Fruit fly (Drosophila melanogaster): ENCODE results near the gene Teh3.

Gene Teh3

DNA sequence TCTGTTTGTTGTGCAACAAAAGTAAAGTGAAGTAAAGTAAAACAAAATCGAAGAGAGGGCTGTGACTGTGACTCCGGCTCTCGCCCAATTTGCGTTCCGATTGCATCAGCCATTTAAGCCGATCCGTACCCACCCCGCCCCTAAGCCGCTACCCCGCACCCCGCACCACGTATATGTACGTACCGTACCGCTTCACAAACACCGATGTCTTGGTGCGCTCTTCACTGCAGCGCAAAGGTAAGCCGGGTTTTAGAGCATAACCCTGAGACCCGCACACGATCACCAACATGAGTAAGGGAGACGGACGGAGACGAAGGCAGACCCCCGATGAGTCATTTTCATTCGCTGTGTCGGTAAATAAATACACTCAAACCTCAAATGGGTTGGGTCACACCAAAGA is 47.8 kb upstream of the Teh3 start (continued):
- TF ChIP-seq CG1832 (GFP tag; optimal IDR thresholded peaks at IDR 0.05), result peak; percentile 33
- TF ChIP-seq Usf (GFP tag; optimal IDR thresholded peaks at IDR 0.05), result no peak
- no peak for TF ChIP-seq CG9876 (GFP tag; optimal IDR thresholded peaks at IDR 0.05)
- peak; percentile 62 for TF ChIP-seq Nf-YB (GFP tag; optimal IDR thresholded peaks at IDR 0.05)
- TF ChIP-seq eve (GFP tag; optimal IDR thresholded peaks at IDR 0.05), result no peak
- TF ChIP-seq ash1 (GFP tag; optimal IDR thresholded peaks at IDR 0.05), result no peak
- TF ChIP-seq D19A (tag; optimal IDR thresholded peaks at IDR 0.05), result no peak
- no peak for TF ChIP-seq CG12071 (GFP tag; optimal IDR thresholded peaks at IDR 0.05)
- TF ChIP-seq Hand (GFP tag; optimal IDR thresholded peaks at IDR 0.05), result no peak
- no peak for TF ChIP-seq Aef1 (GFP tag; IDR thresholded peaks at IDR 0.05)
- no peak for TF ChIP-seq sens (GFP tag)
- no peak for TF ChIP-seq CG34422 (GFP tag; IDR thresholded peaks at IDR 0.05)
- no peak for TF ChIP-seq HmgD (GFP tag; optimal IDR thresholded peaks at IDR 0.05)
- no peak for TF ChIP-seq CG8281 (tag; optimal IDR thresholded peaks at IDR 0.05)
- no peak for TF ChIP-seq otp (GFP tag; IDR thresholded peaks at IDR 0.05)
- no peak for TF ChIP-seq sqz (GFP tag; optimal IDR thresholded peaks at IDR 0.05)
- no peak for TF ChIP-seq NfI (GFP tag; optimal IDR thresholded peaks at IDR 0.05)
- TF ChIP-seq rib (GFP tag; IDR thresholded peaks at IDR 0.05), result no peak
- no peak for TF ChIP-seq Gug (GFP tag; IDR thresholded peaks at IDR 0.05)
- peak; percentile 97 for TF ChIP-seq kni (GFP tag; optimal IDR thresholded peaks at IDR 0.05)
- TF ChIP-seq CoRest (tag; optimal IDR thresholded peaks at IDR 0.05), result no peak
- no peak for TF ChIP-seq abd-A (tag; optimal IDR thresholded peaks at IDR 0.05)
- no peak for TF ChIP-seq Fer1 (GFP tag; optimal IDR thresholded peaks at IDR 0.05)
- no peak for TF ChIP-seq zfh1 (GFP tag; IDR thresholded peaks at IDR 0.05)
- TF ChIP-seq ewg (GFP tag; optimal IDR thresholded peaks at IDR 0.05), result no peak
- TF ChIP-seq CG11696 (GFP tag; IDR thresholded peaks at IDR 0.05), result no peak
- no peak for TF ChIP-seq salm (tag; optimal IDR thresholded peaks at IDR 0.05)
- TF ChIP-seq Abd-B (GFP tag; optimal IDR thresholded peaks at IDR 0.05), result no peak
- peak; percentile 28 for TF ChIP-seq CG6813 (GFP tag; optimal IDR thresholded peaks at IDR 0.05)
- TF ChIP-seq Hr3 (GFP tag; optimal IDR thresholded peaks at IDR 0.05), result no peak
- no peak for TF ChIP-seq CG11247 (GFP tag; IDR thresholded peaks at IDR 0.05)
- no peak for TF ChIP-seq Dbx (GFP tag; IDR thresholded peaks at IDR 0.05)
- TF ChIP-seq nom (GFP tag; optimal IDR thresholded peaks at IDR 0.05), result no peak
- TF ChIP-seq lov (optimal IDR thresholded peaks at IDR 0.05), result no peak
- TF ChIP-seq lov (GFP tag; IDR thresholded peaks at IDR 0.05), result 0 out of 3 replicates have a peak, but pooled peaks have one; percentile 61
- TF ChIP-seq CG1792 (GFP tag; optimal IDR thresholded peaks at IDR 0.05), result no peak
- TF ChIP-seq CG17829 (tag; optimal IDR thresholded peaks at IDR 0.05), result no peak
- no peak for TF ChIP-seq dysf (GFP tag; IDR thresholded peaks at IDR 0.05)
- TF ChIP-seq CG14667 (GFP tag; IDR thresholded peaks at IDR 0.05), result no peak
- no peak for TF ChIP-seq fu2 (GFP tag; optimal IDR thresholded peaks at IDR 0.05)
- no peak for TF ChIP-seq Oaz (GFP tag; IDR thresholded peaks at IDR 0.05)
- no peak for TF ChIP-seq CG34376 (GFP tag; optimal IDR thresholded peaks at IDR 0.05)
- no peak for TF ChIP-seq sc (optimal IDR thresholded peaks at IDR 0.05)
- TF ChIP-seq sc (GFP tag; optimal IDR thresholded peaks at IDR 0.05), result no peak
- no peak for TF ChIP-seq CG3995 (GFP tag; optimal IDR thresholded peaks at IDR 0.05)
- TF ChIP-seq sens-2 (GFP tag; IDR thresholded peaks at IDR 0.05), result no peak
- no peak for TF ChIP-seq Lpt (GFP tag; optimal IDR thresholded peaks at IDR 0.05)
- TF ChIP-seq Awh (GFP tag; IDR thresholded peaks at IDR 0.05), result no peak
- no peak for TF ChIP-seq CG4328 (GFP tag; optimal IDR thresholded peaks at IDR 0.05)
- peak; percentile 72; the same call in 1 of the 4 replicates for TF ChIP-seq chinmo (GFP tag; IDR thresholded peaks at IDR 0.05; ENCODE audit: partially characterized antibody)
- TF ChIP-seq CG10209 (GFP tag; optimal IDR thresholded peaks at IDR 0.05), result no peak
- TF ChIP-seq Hr78 (GFP tag; optimal IDR thresholded peaks at IDR 0.05), result peak in 1 of 2 experiments; percentile 76

Data from whole organism, embryonic.